Fruit fly (Drosophila melanogaster) whole organism, embryonic: ENCODE data around the gene CG1847.

Experiments
- ATbp ChIP-seq: fragments of 200-800 bp; sonication (Bioruptor generic); optimal IDR thresholded peaks from 2 replicates; lab custom pipeline; 2017; ENCODE audit warnings: missing biosample characterization, mild to moderate bottlenecking, missing genetic modification characterization, missing genetic modification reagents
- Adf1 ChIP-seq: fragments of 200-800 bp; sonication (Bioruptor generic); IDR thresholded peaks from 2 replicates; pipeline ENCODE4 v1.3.6; 2022; ENCODE audit warnings: missing biosample characterization, missing genetic modification characterization
- Atf6 ChIP-seq: fragments of 200-800 bp; sonication (Bioruptor generic); IDR thresholded peaks from 2 replicates; pipeline ENCODE4 v1.3.6; 2022; ENCODE audit warnings: missing biosample characterization, missing genetic modification characterization
- CG10543 ChIP-seq: fragments of 200-800 bp; sonication (Bioruptor generic); optimal IDR thresholded peaks from 3 replicates; lab custom pipeline; 2017; ENCODE audit warnings: missing biosample characterization, mild to moderate bottlenecking, missing genetic modification characterization, moderate library complexity
- CG11398 ChIP-seq: fragments of 200-800 bp; sonication (Bioruptor generic); optimal IDR thresholded peaks from 2 replicates; lab custom pipeline; 2016; ENCODE audit warnings: missing biosample characterization, missing genetic modification characterization
- CG11695 ChIP-seq: fragments of 200-800 bp; sonication (Bioruptor generic); IDR thresholded peaks from 3 replicates; pipeline ENCODE4 v1.3.6; 2022; ENCODE audit warnings: missing biosample characterization, missing genetic modification characterization
- CG12299 ChIP-seq: fragments of 200-800 bp; sonication (Bioruptor generic); optimal IDR thresholded peaks from 2 replicates; lab custom pipeline; 2018; ENCODE audit warnings: missing biosample characterization, mild to moderate bottlenecking, missing genetic modification characterization
- CG12769 ChIP-seq: fragments of 200-800 bp; sonication (Bioruptor generic); optimal IDR thresholded peaks from 2 replicates; lab custom pipeline; 2019; ENCODE audit warnings: missing biosample characterization, mild to moderate bottlenecking, missing genetic modification characterization, moderate library complexity
- CG12942 ChIP-seq: fragments of 200-800 bp; sonication (Bioruptor generic); optimal IDR thresholded peaks from 3 replicates; lab custom pipeline; 2016; ENCODE audit warnings: missing biosample characterization, missing genetic modification characterization
- CG13894 ChIP-seq: fragments of 200-800 bp; sonication (Bioruptor generic); optimal IDR thresholded peaks from 3 replicates; lab custom pipeline; 2018; ENCODE audit warnings: missing biosample characterization, mild to moderate bottlenecking, missing genetic modification characterization, moderate library complexity
- CG14667 ChIP-seq: fragments of 200-800 bp; sonication (Bioruptor generic); IDR thresholded peaks from 2 replicates; pipeline ENCODE4 v1.3.6; 2022; ENCODE audit warnings: missing biosample characterization, missing genetic modification characterization
- CG1602 ChIP-seq: fragments of 200-800 bp; sonication (Bioruptor generic); optimal IDR thresholded peaks from 3 replicates; lab custom pipeline; 2016; ENCODE audit warnings: missing biosample characterization, missing genetic modification characterization
- CG1832 ChIP-seq: fragments of 200-800 bp; sonication (Bioruptor generic); optimal IDR thresholded peaks from 2 replicates; lab custom pipeline; 2017; ENCODE audit warnings: missing biosample characterization, mild to moderate bottlenecking, missing genetic modification characterization, inconsistent platforms
- CG2116 ChIP-seq: fragments of 200-800 bp; sonication (Bioruptor generic); optimal IDR thresholded peaks from 3 replicates; lab custom pipeline; 2018; ENCODE audit warnings: missing biosample characterization, mild to moderate bottlenecking, missing genetic modification characterization
- CG2120 ChIP-seq: fragments of 200-800 bp; sonication (Bioruptor generic); optimal IDR thresholded peaks from 3 replicates; lab custom pipeline; 2016; ENCODE audit warnings: missing biosample characterization, missing genetic modification characterization
- CG2875 ChIP-seq: fragments of 200-800 bp; sonication (Bioruptor generic); optimal IDR thresholded peaks from 2 replicates; lab custom pipeline; 2017; ENCODE audit warnings: missing biosample characterization, mild to moderate bottlenecking, missing genetic modification characterization, missing genetic modification reagents
- CG43689 ChIP-seq: fragments of 200-800 bp; sonication (Bioruptor generic); IDR thresholded peaks from 2 replicates; pipeline ENCODE4 v1.3.6; 2022; ENCODE audit warnings: missing biosample characterization, missing genetic modification characterization
- CG4404 ChIP-seq: fragments of 200-800 bp; sonication (Bioruptor generic); IDR thresholded peaks from 2 replicates; pipeline ENCODE4 v1.3.6; 2022; ENCODE audit warnings: missing biosample characterization, missing genetic modification characterization
- CG5953 ChIP-seq: fragments of 200-800 bp; sonication (Bioruptor generic); IDR thresholded peaks from 2 replicates; pipeline ENCODE4 v1.3.6; 2022; ENCODE audit warnings: missing biosample characterization, missing genetic modification characterization
- CG7556 ChIP-seq: fragments of 200-800 bp; sonication (Bioruptor generic); optimal IDR thresholded peaks from 2 replicates; lab custom pipeline; 2017; ENCODE audit warnings: missing biosample characterization, mild to moderate bottlenecking, missing genetic modification characterization
- CG8290 ChIP-seq, 3 experiments: fragments of 200-800 bp; sonication (Bioruptor generic); optimal IDR thresholded peaks; 2 replicates each; lab custom pipeline; 2016 to 2019; ENCODE audit warnings: missing biosample characterization in 3 of 3, missing genetic modification characterization in 3 of 3, mild to moderate bottlenecking in 2 of 3, moderate library complexity in 1 of 3
- CTCF ChIP-seq: fragments of 200-800 bp; sonication (Bioruptor generic); optimal IDR thresholded peaks from 2 replicates; lab custom pipeline; 2017; ENCODE audit warnings: missing biosample characterization, mild to moderate bottlenecking, missing genetic modification characterization, moderate library complexity
- Dref ChIP-seq: fragments of 200-800 bp; sonication (Bioruptor generic); IDR thresholded peaks from 2 replicates; pipeline ENCODE4 v1.3.6; 2022; ENCODE audit warnings: missing biosample characterization, missing genetic modification characterization
- ERR ChIP-seq: fragments of 200-800 bp; sonication (Bioruptor generic); optimal IDR thresholded peaks from 2 replicates; lab custom pipeline; 2016; ENCODE audit warnings: missing biosample characterization, missing genetic modification characterization
- Fer2 ChIP-seq: fragments of 200-800 bp; sonication (Bioruptor generic); optimal IDR thresholded peaks from 2 replicates; lab custom pipeline; 2018; ENCODE audit warnings: missing biosample characterization, mild to moderate bottlenecking, missing genetic modification characterization, moderate library complexity
- H2.0 ChIP-seq: fragments of 200-800 bp; sonication (Bioruptor generic); IDR thresholded peaks from 2 replicates; pipeline ENCODE4 v1.3.6; 2022; ENCODE audit warnings: missing biosample characterization, missing genetic modification characterization
- HmgD ChIP-seq: fragments of 200-800 bp; sonication (Bioruptor generic); optimal IDR thresholded peaks from 3 replicates; lab custom pipeline; 2016; ENCODE audit warnings: missing biosample characterization, missing genetic modification characterization
- Poxn ChIP-seq: fragments of 200-800 bp; sonication (Bioruptor generic); IDR thresholded peaks from 2 replicates; pipeline ENCODE4 v1.3.6; 2022; ENCODE audit warnings: missing biosample characterization, missing genetic modification characterization
- Xbp1 ChIP-seq: fragments of 200-800 bp; sonication (Bioruptor generic); optimal IDR thresholded peaks from 3 replicates; lab custom pipeline; 2016; ENCODE audit warnings: missing biosample characterization, mild to moderate bottlenecking, missing genetic modification characterization
- bigmax ChIP-seq: fragments of 200-800 bp; sonication (Bioruptor generic); optimal IDR thresholded peaks from 2 replicates; lab custom pipeline; 2018; ENCODE audit warnings: missing biosample characterization, mild to moderate bottlenecking, missing genetic modification characterization
- chif ChIP-seq, 2 experiments: fragments of 200-800 bp; sonication (Bioruptor generic); optimal IDR thresholded peaks; 3 replicates each; lab custom pipeline; 2016; ENCODE audit warnings: missing biosample characterization in 2 of 2, missing genetic modification characterization in 2 of 2
- ems ChIP-seq: fragments of 200-800 bp; sonication (Bioruptor generic); optimal IDR thresholded peaks from 3 replicates; lab custom pipeline; 2016; ENCODE audit warnings: missing biosample characterization, missing genetic modification characterization
- fd3F ChIP-seq: fragments of 200-800 bp; sonication (Bioruptor generic); optimal IDR thresholded peaks from 2 replicates; lab custom pipeline; 2018; ENCODE audit warnings: missing biosample characterization, mild to moderate bottlenecking, missing genetic modification characterization, moderate library complexity
- gro ChIP-seq: fragments of 200-800 bp; sonication (Bioruptor generic); optimal IDR thresholded peaks from 2 replicates; lab custom pipeline; 2016; ENCODE audit warnings: missing biosample characterization, missing genetic modification characterization
- gt ChIP-seq: fragments of 200-800 bp; sonication (Bioruptor generic); IDR thresholded peaks from 2 replicates; pipeline ENCODE4 v1.3.6; 2022; ENCODE audit warnings: missing biosample characterization, missing genetic modification characterization
- h ChIP-seq: fragments of >200 bp; optimal IDR thresholded peaks from 2 replicates; lab custom pipeline; 2017
- kah ChIP-seq: fragments of 200-800 bp; sonication (Bioruptor generic); optimal IDR thresholded peaks from 2 replicates; lab custom pipeline; 2018; ENCODE audit warnings: missing biosample characterization, mild to moderate bottlenecking, missing genetic modification characterization
- kay ChIP-seq: fragments of 200-800 bp; sonication (Bioruptor generic); optimal IDR thresholded peaks from 2 replicates; lab custom pipeline; 2016; ENCODE audit warnings: missing biosample characterization, missing genetic modification characterization
- knrl ChIP-seq: fragments of 200-800 bp; sonication (Bioruptor generic); IDR thresholded peaks from 3 replicates; pipeline ENCODE4 v1.3.6; 2022; ENCODE audit warnings: missing biosample characterization, missing genetic modification characterization; ENCODE audit not compliant: partially characterized antibody
- p53 ChIP-seq: fragments of 200-800 bp; sonication (Bioruptor generic); optimal IDR thresholded peaks from 2 replicates; lab custom pipeline; 2016; ENCODE audit warnings: missing biosample characterization, missing genetic modification characterization
- phol ChIP-seq: fragments of 200-800 bp; sonication (Bioruptor generic); optimal IDR thresholded peaks from 3 replicates; lab custom pipeline; 2018; ENCODE audit warnings: missing biosample characterization, mild to moderate bottlenecking, missing genetic modification characterization, moderate library complexity
- rib ChIP-seq: fragments of 200-800 bp; sonication (Bioruptor generic); IDR thresholded peaks from 2 replicates; pipeline ENCODE4 v1.3.6; 2022; ENCODE audit warnings: missing biosample characterization, missing genetic modification characterization
- ro ChIP-seq: fragments of 200-800 bp; sonication (Bioruptor generic); IDR thresholded peaks from 2 replicates; pipeline ENCODE4 v1.3.6; 2022; ENCODE audit warnings: missing biosample characterization, missing genetic modification characterization
- tna ChIP-seq: fragments of 200-800 bp; sonication (Bioruptor generic); IDR thresholded peaks from 2 replicates; pipeline ENCODE4 v1.3.6; 2022; ENCODE audit warnings: missing biosample characterization, missing genetic modification characterization; ENCODE audit not compliant: partially characterized antibody
- tx ChIP-seq: fragments of 200-800 bp; sonication (Bioruptor generic); optimal IDR thresholded peaks from 2 replicates; lab custom pipeline; 2016; ENCODE audit warnings: missing biosample characterization, missing genetic modification characterization
- unc-4 ChIP-seq: fragments of 200-800 bp; sonication (Bioruptor generic); IDR thresholded peaks from 2 replicates; pipeline ENCODE4 v1.3.6; 2022; ENCODE audit warnings: missing biosample characterization, missing genetic modification characterization; ENCODE audit not compliant: partially characterized antibody

CG1847 gene

dm6 chrX:11905144-11905543 lies 36.2 kb downstream of the CG1847 start, which contains the start of gene Upf1 (continued):
- TF ChIP-seq Xbp1 (GFP tag; lab: Kevin White, UChicago) (peak; percentile 29), CG8290 (GFP tag; optimal IDR thresholded peaks at IDR 0.05; lab: Kevin White, UChicago) (peak; percentile 30), CG8290 (tag; optimal IDR thresholded peaks at IDR 0.05; lab: Kevin White, UChicago) (no peak), rib (no peak), phol (tag; lab: Kevin White, UChicago) (peak; percentile 17), ro (GFP tag; lab: Robert Waterston, UW) (no peak), CTCF (GFP tag; lab: Kevin White, UChicago) (no peak), h (no peak), CG7556 (GFP tag; lab: Kevin White, UChicago) (no peak), CG2120 (GFP tag; lab: Kevin White, UChicago) (peak; percentile 44), ERR (GFP tag; lab: Kevin White, UChicago) (no peak), Atf6 (no peak), CG12299 (no peak), H2.0 (GFP tag; lab: Robert Waterston, UW) (no peak), CG4404 (GFP tag; lab: Robert Waterston, UW) (no peak), CG43689 (no peak), CG10543 (GFP tag; lab: Kevin White, UChicago) (no peak), unc-4 (peak; percentile 85), kah (GFP tag; lab: Kevin White, UChicago) (no peak), CG13894 (tag; lab: Kevin White, UChicago) (no peak), tna (GFP tag; lab: Robert Waterston, UW) (peak; percentile 74), Adf1 (GFP tag; lab: Robert Waterston, UW) (no peak), CG11398 (no peak), CG14667 (GFP tag; lab: Robert Waterston, UW) (no peak), bigmax (GFP tag; lab: Kevin White, UChicago) (no peak), chif (GFP tag; optimal IDR thresholded peaks at IDR 0.05; lab: Kevin White, UChicago) (no peak), Dref (GFP tag; lab: Robert Waterston, UW) (peak; percentile 81), Fer2 (no peak), ems (GFP tag; lab: Kevin White, UChicago) (no peak), kay (GFP tag; lab: Kevin White, UChicago) (no peak), ATbp (GFP tag; lab: Kevin White, UChicago) (no peak), CG12942 (GFP tag; lab: Kevin White, UChicago) (no peak), p53 (GFP tag; lab: Kevin White, UChicago) (no peak), gro (no peak), CG2875 (no peak), CG12769 (tag; lab: Kevin White, UChicago) (no peak), knrl (peak; percentile 94), Poxn (GFP tag; lab: Robert Waterston, UW) (no peak), CG1832 (no peak), CG1602 (GFP tag; lab: Kevin White, UChicago) (no peak), HmgD (GFP tag; lab: Kevin White, UChicago) (no peak), CG2116 (GFP tag; lab: Kevin White, UChicago) (peak; percentile 36), fd3F (GFP tag; lab: Kevin White, UChicago) (no peak), tx (GFP tag; lab: Kevin White, UChicago) (no peak)

dm6 chrX:11906818-11907281 lies 37.9 kb downstream of the CG1847 start, which contains the start of gene CG43156:
CG43156 (minus strand) TSS chrX:11906868.
- TF ChIP-seq CG5953 (GFP tag; lab: Robert Waterston, UW) (no peak), gt (GFP tag; lab: Robert Waterston, UW) (no peak), CG11695 (GFP tag; lab: Robert Waterston, UW) (0 out of 3 replicates have a peak, but pooled peaks have one; percentile 7)
